Worm (Caenorhabditis elegans): Measurements from ENCODE around the gene T05B4.9.
A peak's percentile ranks its signal among the peaks of the same experiment; 100 is the strongest.

The T05B4.9 gene

ce11 chrV:4138688-4139087 lies 20.5 kb upstream of the T05B4.9 start, which contains the start of gene lgc-29:
TSS of gene lgc-29 (plus strand) at chrV:4138988.
- TF ChIP-seq unc-62 (GFP tag; optimal IDR thresholded peaks at IDR 0.05) (no peak), ZK546.5 (tag; optimal IDR thresholded peaks at IDR 0.05) (no peak), lin-13 (GFP tag; optimal IDR thresholded peaks at IDR 0.05) (no peak), zag-1 (tag; optimal IDR thresholded peaks at IDR 0.05) (no peak), nhr-129 (tag; optimal IDR thresholded peaks at IDR 0.05) (no peak), fos-1 (tag; optimal IDR thresholded peaks at IDR 0.05) (no peak), nhr-6 (tag; optimal IDR thresholded peaks at IDR 0.05) (no peak), unc-55 (GFP tag; optimal IDR thresholded peaks at IDR 0.05) (no peak), snpc-4 (tag; optimal IDR thresholded peaks at IDR 0.05) (no peak), ama-1 (optimal IDR thresholded peaks at IDR 0.05) (no peak), ceh-82 (tag; optimal IDR thresholded peaks at IDR 0.05) (no peak), peb-1 (tag; optimal IDR thresholded peaks at IDR 0.05) (no peak), gmeb-1 (tag; optimal IDR thresholded peaks at IDR 0.05) (no peak), nhr-77 (tag; optimal IDR thresholded peaks at IDR 0.05) (no peak)

DNA sequence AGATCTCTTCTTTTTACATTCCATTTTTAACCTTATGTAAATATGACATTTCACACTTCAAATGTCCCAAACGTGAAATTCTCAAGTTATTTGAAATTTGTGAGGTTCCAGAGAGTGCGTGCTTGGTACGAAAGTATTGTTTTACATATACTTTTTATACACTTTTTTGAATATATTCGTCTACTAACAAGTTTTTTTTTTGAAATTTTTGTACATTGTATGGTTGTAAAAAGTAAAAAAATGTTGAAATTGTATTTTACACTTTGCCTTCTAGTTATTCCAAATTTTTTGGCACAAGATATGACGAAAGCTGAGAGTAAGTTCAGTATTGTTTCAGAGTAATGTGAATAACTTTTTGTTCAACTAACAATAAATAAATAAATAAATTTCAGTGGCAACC lies 16.5 kb upstream of the T05B4.9 start, which contains the start of gene lgc-1:
lgc-1 (plus strand) TSS at position 301 of the 400 bp plus-strand sequence.
- no peak for TF ChIP-seq elt-1 (tag; optimal IDR thresholded peaks at IDR 0.05)
- no peak for TF ChIP-seq nhr-6 (tag; optimal IDR thresholded peaks at IDR 0.05)
- TF ChIP-seq lin-11 (tag; optimal IDR thresholded peaks at IDR 0.05): no peak
- no peak for TF ChIP-seq egl-27 (tag; optimal IDR thresholded peaks at IDR 0.05)
- no peak for TF ChIP-seq blmp-1 (tag; optimal IDR thresholded peaks at IDR 0.05; ENCODE audit: insufficient read depth)
- TF ChIP-seq mab-5 (tag; optimal IDR thresholded peaks at IDR 0.05): no peak
- TF ChIP-seq gmeb-1 (tag; optimal IDR thresholded peaks at IDR 0.05): no peak
- no peak for TF ChIP-seq mdl-1 (tag; optimal IDR thresholded peaks at IDR 0.05)
- no peak for TF ChIP-seq alr-1 (tag; optimal IDR thresholded peaks at IDR 0.05)
- no peak for TF ChIP-seq nhr-11 (tag; optimal IDR thresholded peaks at IDR 0.05)
- TF ChIP-seq aly-2 (tag; optimal IDR thresholded peaks at IDR 0.05): no peak
- TF ChIP-seq mbf-1 (tag; optimal IDR thresholded peaks at IDR 0.05): no peak
- TF ChIP-seq nhr-21 (tag; optimal IDR thresholded peaks at IDR 0.05): no peak
- TF ChIP-seq unc-62 (GFP tag; optimal IDR thresholded peaks at IDR 0.05): no peak
- TF ChIP-seq lin-39 (tag; optimal IDR thresholded peaks at IDR 0.05): no peak
- TF ChIP-seq lin-13 (GFP tag; optimal IDR thresholded peaks at IDR 0.05): no peak
- TF ChIP-seq nhr-237 (tag; optimal IDR thresholded peaks at IDR 0.05): no peak
- no peak for TF ChIP-seq unc-39 (tag; optimal IDR thresholded peaks at IDR 0.05)
- TF ChIP-seq ama-1 (optimal IDR thresholded peaks at IDR 0.05): no peak

DNA sequence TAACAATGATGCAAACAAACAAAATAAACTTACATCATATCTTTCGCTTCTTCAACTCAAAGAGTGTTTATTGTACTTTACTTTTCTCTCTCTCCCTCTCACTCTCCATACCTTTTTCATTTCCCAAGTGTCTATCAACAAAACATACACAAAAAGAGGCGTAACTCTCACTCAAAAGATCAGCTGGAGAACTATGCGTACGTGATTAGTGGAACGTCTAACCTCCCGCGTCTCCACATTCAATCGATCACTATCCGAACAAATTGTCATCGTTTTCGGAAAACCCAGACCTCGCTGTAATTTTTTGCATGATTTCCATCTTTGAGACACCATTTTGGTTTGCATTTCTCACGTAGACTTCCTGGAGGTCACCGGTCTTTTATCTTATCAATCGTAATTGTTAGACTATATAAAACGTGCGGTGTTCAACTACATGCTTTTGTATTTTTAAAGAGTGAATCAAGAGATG lies 13.3 kb upstream of the T05B4.9 start, which contains the start of gene nhr-57:
nhr-57 (plus strand) TSS at position 419 of the 469 bp plus-strand sequence.
- peak; percentile 62 for TF ChIP-seq gmeb-1 (tag; optimal IDR thresholded peaks at IDR 0.05)
- TF ChIP-seq fos-1 (tag; optimal IDR thresholded peaks at IDR 0.05): peak; percentile 73
- TF ChIP-seq C34F6.9 (tag; optimal IDR thresholded peaks at IDR 0.05): peak; percentile 51
- no peak for TF ChIP-seq ztf-1 (GFP tag; conservative IDR thresholded peaks at IDR 0.05)
- peak; percentile 96 for TF ChIP-seq nhr-129 (tag; optimal IDR thresholded peaks at IDR 0.05)
- no peak for TF ChIP-seq ZK546.5 (tag; optimal IDR thresholded peaks at IDR 0.05)
- peak; percentile 86 for TF ChIP-seq Y55F3AM.14 (GFP tag; optimal IDR thresholded peaks at IDR 0.05)
- TF ChIP-seq sem-4 (tag; optimal IDR thresholded peaks at IDR 0.05): peak; percentile 61
- no peak for TF ChIP-seq ama-1 (optimal IDR thresholded peaks at IDR 0.05)
- peak; percentile 72 for TF ChIP-seq blmp-1 (tag; optimal IDR thresholded peaks at IDR 0.05; ENCODE audit: insufficient read depth)
- peak; percentile 67 for TF ChIP-seq nhr-6 (tag; optimal IDR thresholded peaks at IDR 0.05)
- peak; percentile 19 for TF ChIP-seq unc-55 (GFP tag; optimal IDR thresholded peaks at IDR 0.05)
- peak in 1 of 2 experiments; percentile 40 for TF ChIP-seq mdl-1 (tag; optimal IDR thresholded peaks at IDR 0.05)
- TF ChIP-seq sma-3 (GFP tag; optimal IDR thresholded peaks at IDR 0.05): peak; percentile 89
- no peak for TF ChIP-seq ztf-4 (tag; optimal IDR thresholded peaks at IDR 0.05)
- peak; percentile 51 for TF ChIP-seq crh-2 (tag; optimal IDR thresholded peaks at IDR 0.05)
- peak; percentile 86 for TF ChIP-seq nhr-25 (tag; optimal IDR thresholded peaks at IDR 0.05)
- TF ChIP-seq nhr-10 (tag; optimal IDR thresholded peaks at IDR 0.05): no peak
- peak; percentile 93 for TF ChIP-seq sma-9 (GFP tag; optimal IDR thresholded peaks at IDR 0.05)
- no peak for TF ChIP-seq sma-9 (tag; optimal IDR thresholded peaks at IDR 0.05)
- TF ChIP-seq F13H6.1 (tag; optimal IDR thresholded peaks at IDR 0.05): peak; percentile 82
- no peak for TF ChIP-seq dmd-4 (tag; optimal IDR thresholded peaks at IDR 0.05)
- TF ChIP-seq egl-27 (tag; optimal IDR thresholded peaks at IDR 0.05): peak; percentile 60
- TF ChIP-seq skn-1 (tag; optimal IDR thresholded peaks at IDR 0.05): peak; percentile 72
- TF ChIP-seq nhr-12 (tag; optimal IDR thresholded peaks at IDR 0.05): no peak
- TF ChIP-seq nhr-21 (tag; optimal IDR thresholded peaks at IDR 0.05): peak; percentile 87
- peak; percentile 31 for TF ChIP-seq lin-13 (GFP tag; optimal IDR thresholded peaks at IDR 0.05)
